Fruit fly (Drosophila melanogaster) whole organism, embryonic: ENCODE data around the gene CG1774.

Experiments used
- CG12071 ChIP-seq: fragments of 200-800 bp; sonication (Bioruptor generic); optimal IDR thresholded peaks from 3 replicates; lab custom pipeline; 2018; ENCODE audit warnings: missing biosample characterization, mild to moderate bottlenecking, missing genetic modification characterization
- CG12104 ChIP-seq: fragments of 200-800 bp; sonication (Bioruptor generic); optimal IDR thresholded peaks from 3 replicates; lab custom pipeline; 2016; ENCODE audit warnings: missing biosample characterization, missing genetic modification characterization
- CG13424 ChIP-seq: fragments of 200-800 bp; sonication (Bioruptor generic); optimal IDR thresholded peaks from 2 replicates; lab custom pipeline; 2019; ENCODE audit warnings: missing biosample characterization, mild to moderate bottlenecking, missing genetic modification characterization, moderate library complexity
- CG14050 ChIP-seq: fragments of 200-800 bp; sonication (Bioruptor generic); IDR thresholded peaks from 3 replicates; pipeline ENCODE4 v1.3.6; 2022; ENCODE audit warnings: missing biosample characterization, missing genetic modification characterization
- CG14710 ChIP-seq: fragments of 200-800 bp; sonication (Bioruptor generic); optimal IDR thresholded peaks from 3 replicates; lab custom pipeline; 2019; ENCODE audit warnings: missing biosample characterization, mild to moderate bottlenecking, missing genetic modification characterization, moderate library complexity
- CG14860 ChIP-seq: fragments of 200-800 bp; sonication (Bioruptor generic); IDR thresholded peaks from 3 replicates; pipeline ENCODE4 v1.3.6; 2022; ENCODE audit warnings: missing biosample characterization, missing genetic modification characterization; ENCODE audit not compliant: partially characterized antibody
- CG1647 ChIP-seq: fragments of 200-800 bp; sonication (Bioruptor generic); optimal IDR thresholded peaks from 3 replicates; lab custom pipeline; 2016; ENCODE audit warnings: missing biosample characterization, missing genetic modification characterization
- CG18011 ChIP-seq: fragments of 200-800 bp; sonication (Bioruptor generic); optimal IDR thresholded peaks from 2 replicates; lab custom pipeline; 2017; ENCODE audit warnings: missing biosample characterization, missing genetic modification characterization, mild to moderate bottlenecking, moderate library complexity, missing genotype
- CG18599 ChIP-seq: fragments of 200-800 bp; sonication (Bioruptor generic); optimal IDR thresholded peaks from 3 replicates; lab custom pipeline; 2017; ENCODE audit warnings: missing biosample characterization, missing genetic modification characterization, mild to moderate bottlenecking, moderate library complexity, missing genetic modification reagents
- CG2712 ChIP-seq: fragments of 200-800 bp; optimal IDR thresholded peaks from 3 replicates; lab custom pipeline; 2019; ENCODE audit warnings: missing biosample characterization, mild to moderate bottlenecking, missing genetic modification characterization, moderate library complexity
- CG32532 ChIP-seq: fragments of 200-800 bp; sonication (Bioruptor generic); IDR thresholded peaks from 2 replicates; pipeline ENCODE4 v1.3.6; 2022; ENCODE audit warnings: missing biosample characterization, missing genetic modification characterization
- CG3847 ChIP-seq: fragments of 200-800 bp; sonication (Bioruptor generic); IDR thresholded peaks from 2 replicates; pipeline ENCODE4 v1.3.6; 2022; ENCODE audit warnings: missing biosample characterization, missing genetic modification characterization
- CG4328 ChIP-seq: fragments of 200-800 bp; sonication (Bioruptor generic); optimal IDR thresholded peaks from 3 replicates; lab custom pipeline; 2017; ENCODE audit warnings: missing biosample characterization, missing genetic modification reagents, missing genetic modification characterization
- CG4730 ChIP-seq: fragments of 200-800 bp; sonication (Bioruptor generic); IDR thresholded peaks from 2 replicates; pipeline ENCODE4 v1.3.6; 2022; ENCODE audit warnings: missing biosample characterization, missing genetic modification characterization
- CG6791 ChIP-seq: fragments of 200-800 bp; sonication (Bioruptor generic); IDR thresholded peaks from 3 replicates; pipeline ENCODE4 v1.3.6; 2022; ENCODE audit warnings: missing biosample characterization, missing genetic modification characterization; ENCODE audit not compliant: partially characterized antibody
- CG7839 ChIP-seq: fragments of 200-800 bp; sonication (Bioruptor generic); optimal IDR thresholded peaks from 3 replicates; lab custom pipeline; 2018; ENCODE audit warnings: missing biosample characterization, mild to moderate bottlenecking, missing genetic modification characterization, moderate library complexity
- Chrac-16 ChIP-seq: fragments of 200-800 bp; sonication (Bioruptor generic); optimal IDR thresholded peaks from 3 replicates; lab custom pipeline; 2016; ENCODE audit warnings: missing biosample characterization, missing genetic modification characterization
- D19B ChIP-seq: fragments of 200-800 bp; sonication (Bioruptor generic); optimal IDR thresholded peaks from 2 replicates; lab custom pipeline; 2017; ENCODE audit warnings: missing biosample characterization, mild to moderate bottlenecking, missing genetic modification characterization
- Dad ChIP-seq: fragments of 200-800 bp; sonication (Bioruptor generic); optimal IDR thresholded peaks from 3 replicates; lab custom pipeline; 2016; ENCODE audit warnings: missing biosample characterization, missing genetic modification characterization
- Dbx ChIP-seq: fragments of 200-800 bp; sonication (Bioruptor generic); IDR thresholded peaks from 3 replicates; pipeline ENCODE4 v1.3.6; 2022; ENCODE audit warnings: missing biosample characterization, missing genetic modification characterization
- Dp ChIP-seq: fragments of 200-800 bp; sonication (Bioruptor generic); optimal IDR thresholded peaks from 2 replicates; lab custom pipeline; 2018; ENCODE audit warnings: missing biosample characterization, mild to moderate bottlenecking, missing genetic modification characterization, moderate library complexity
- Gug ChIP-seq: fragments of 200-800 bp; sonication (Bioruptor generic); IDR thresholded peaks from 4 replicates; pipeline ENCODE4 v1.3.6; 2022; ENCODE audit warnings: missing biosample characterization, missing genetic modification characterization
- MBD-R2 ChIP-seq: fragments of 200-800 bp; sonication (Bioruptor generic); IDR thresholded peaks from 2 replicates; pipeline ENCODE4 v1.3.6; 2022; ENCODE audit warnings: missing biosample characterization, missing genetic modification characterization
- Nf-YA ChIP-seq: fragments of 200-800 bp; sonication (Bioruptor generic); IDR thresholded peaks from 2 replicates; pipeline ENCODE4 v1.3.6; 2022; ENCODE audit warnings: missing biosample characterization, missing genetic modification characterization
- NfI ChIP-seq: fragments of 200-800 bp; sonication (Bioruptor generic); optimal IDR thresholded peaks from 3 replicates; lab custom pipeline; 2018; ENCODE audit warnings: missing biosample characterization, mild to moderate bottlenecking, missing genetic modification characterization, moderate library complexity
- Sox102F ChIP-seq: fragments of 200-800 bp; sonication (Bioruptor generic); optimal IDR thresholded peaks from 2 replicates; lab custom pipeline; 2018; ENCODE audit warnings: missing biosample characterization, mild to moderate bottlenecking, missing genetic modification characterization, moderate library complexity
- TFAM ChIP-seq: fragments of 200-800 bp; sonication (Bioruptor generic); optimal IDR thresholded peaks from 2 replicates; lab custom pipeline; 2017; ENCODE audit warnings: missing biosample characterization, missing genetic modification characterization, inconsistent platforms
- chn ChIP-seq: fragments of 200-800 bp; sonication (Bioruptor generic); optimal IDR thresholded peaks from 2 replicates; lab custom pipeline; 2016; ENCODE audit warnings: missing biosample characterization, missing genetic modification characterization
- ci ChIP-seq: fragments of 200-800 bp; sonication (Bioruptor generic); IDR thresholded peaks from 3 replicates; pipeline ENCODE4 v1.3.6; 2022; ENCODE audit warnings: missing biosample characterization, missing genetic modification characterization
- corto ChIP-seq: fragments of 200-800 bp; sonication (Bioruptor generic); optimal IDR thresholded peaks from 2 replicates; lab custom pipeline; 2016; ENCODE audit warnings: missing biosample characterization, mild to moderate bottlenecking, missing genetic modification characterization, moderate library complexity
- croc ChIP-seq: fragments of 200-800 bp; sonication (Bioruptor generic); conservative IDR thresholded peaks from 3 replicates; pipeline ENCODE4 v1.3.6; 2022; ENCODE audit warnings: missing biosample characterization, missing genetic modification characterization
- cwo ChIP-seq: fragments of 200-800 bp; sonication (Bioruptor generic); optimal IDR thresholded peaks from 3 replicates; lab custom pipeline; 2017; ENCODE audit warnings: missing biosample characterization, missing genetic modification characterization, mild to moderate bottlenecking, moderate library complexity, missing genetic modification reagents
- disco-r ChIP-seq: fragments of 200-800 bp; sonication (Bioruptor generic); optimal IDR thresholded peaks from 2 replicates; lab custom pipeline; 2016; ENCODE audit warnings: missing biosample characterization, missing genetic modification characterization
- dm ChIP-seq: fragments of 200-800 bp; sonication (Bioruptor generic); optimal IDR thresholded peaks from 3 replicates; lab custom pipeline; 2016; ENCODE audit warnings: missing biosample characterization, missing genetic modification characterization
- esg ChIP-seq: fragments of 200-800 bp; sonication (Bioruptor generic); conservative IDR thresholded peaks from 2 replicates; pipeline ENCODE4 v1.3.6; 2022; ENCODE audit warnings: missing biosample characterization, missing genetic modification characterization
- exex ChIP-seq: fragments of 200-800 bp; sonication (Bioruptor generic); optimal IDR thresholded peaks from 4 replicates; lab custom pipeline; 2018; ENCODE audit warnings: missing biosample characterization, mild to moderate bottlenecking, missing genetic modification characterization, moderate library complexity
- fd3F ChIP-seq: fragments of 200-800 bp; sonication (Bioruptor generic); optimal IDR thresholded peaks from 2 replicates; lab custom pipeline; 2018; ENCODE audit warnings: missing biosample characterization, mild to moderate bottlenecking, missing genetic modification characterization, moderate library complexity
- grau ChIP-seq: fragments of 200-800 bp; optimal IDR thresholded peaks from 3 replicates; lab custom pipeline; 2019; ENCODE audit warnings: missing biosample characterization, mild to moderate bottlenecking, missing genetic modification characterization, moderate library complexity
- gt ChIP-seq: fragments of 200-800 bp; sonication (Bioruptor generic); IDR thresholded peaks from 2 replicates; pipeline ENCODE4 v1.3.6; 2022; ENCODE audit warnings: missing biosample characterization, missing genetic modification characterization
- knrl ChIP-seq: fragments of 200-800 bp; sonication (Bioruptor generic); IDR thresholded peaks from 3 replicates; pipeline ENCODE4 v1.3.6; 2022; ENCODE audit warnings: missing biosample characterization, missing genetic modification characterization; ENCODE audit not compliant: partially characterized antibody
- nmo ChIP-seq: fragments of 200-800 bp; sonication (Bioruptor generic); optimal IDR thresholded peaks from 2 replicates; lab custom pipeline; 2018; ENCODE audit warnings: missing biosample characterization, mild to moderate bottlenecking, missing genetic modification characterization, moderate library complexity
- pho ChIP-seq: fragments of 200-800 bp; sonication (Bioruptor generic); optimal IDR thresholded peaks from 2 replicates; lab custom pipeline; 2016; ENCODE audit warnings: missing biosample characterization, missing genetic modification characterization
- phol ChIP-seq: fragments of 200-800 bp; sonication (Bioruptor generic); optimal IDR thresholded peaks from 3 replicates; lab custom pipeline; 2018; ENCODE audit warnings: missing biosample characterization, mild to moderate bottlenecking, missing genetic modification characterization, moderate library complexity
- pum ChIP-seq: fragments of 200-800 bp; sonication (Bioruptor generic); optimal IDR thresholded peaks from 2 replicates; lab custom pipeline; 2016; ENCODE audit warnings: missing biosample characterization, missing genetic modification characterization
- slbo ChIP-seq: fragments of 200-800 bp; sonication (Bioruptor generic); IDR thresholded peaks from 2 replicates; pipeline ENCODE4 v1.3.6; 2022; ENCODE audit warnings: missing biosample characterization, missing genetic modification characterization
- sob ChIP-seq: fragments of 200-800 bp; sonication (Bioruptor generic); IDR thresholded peaks from 2 replicates; pipeline ENCODE4 v1.3.6; 2022; ENCODE audit warnings: missing biosample characterization, missing genetic modification characterization
- tgo ChIP-seq: fragments of 200-800 bp; sonication (Bioruptor generic); IDR thresholded peaks from 3 replicates; pipeline ENCODE4 v1.3.6; 2022; ENCODE audit warnings: missing biosample characterization, missing genetic modification characterization
- tll ChIP-seq, 2 experiments: fragments of 200-800 bp in 1 of 2; fragments of >200 bp in 1 of 2; sonication (Bioruptor generic) in 1 of 2; optimal IDR thresholded peaks; 2 replicates each; lab custom pipeline; 2017 to 2019; ENCODE audit warnings: missing biosample characterization in 2 of 2, missing genetic modification characterization in 2 of 2, mild to moderate bottlenecking in 1 of 2, moderate library complexity in 1 of 2
- tup ChIP-seq: fragments of 200-800 bp; sonication (Bioruptor generic); optimal IDR thresholded peaks from 2 replicates; lab custom pipeline; 2016; ENCODE audit warnings: missing biosample characterization, mild to moderate bottlenecking, missing genetic modification characterization, moderate library complexity
- zfh2 ChIP-seq: fragments of 200-800 bp; sonication (Bioruptor generic); optimal IDR thresholded peaks from 2 replicates; lab custom pipeline; 2016; ENCODE audit warnings: missing biosample characterization, missing genetic modification characterization

CG1774 gene

dm6 chr3R:31636501-31636900 lies 43.9 kb downstream of the CG1774 start (continued):
- peak; percentile 80 for TF ChIP-seq CG18599
- TF ChIP-seq tll (GFP tag; optimal IDR thresholded peaks at IDR 0.05; lab: Kevin White, UChicago): no peak
- TF ChIP-seq dm (GFP tag; lab: Kevin White, UChicago): no peak
- no peak for TF ChIP-seq CG12104 (GFP tag; lab: Kevin White, UChicago)
- TF ChIP-seq CG32532 (GFP tag; lab: Robert Waterston, UW): peak; percentile 36; the same call in 1 of the 2 replicates
- peak; percentile 41; the same call in 1 of the 3 replicates for TF ChIP-seq Dbx (GFP tag; lab: Robert Waterston, UW)
- TF ChIP-seq fd3F (GFP tag; lab: Kevin White, UChicago): peak; percentile 12
- TF ChIP-seq tup (GFP tag; lab: Kevin White, UChicago): no peak
- TF ChIP-seq NfI (GFP tag; lab: Kevin White, UChicago): peak; percentile 39
- TF ChIP-seq esg (GFP tag; lab: Robert Waterston, UW): peak; percentile 37; the same call in 1 of the 2 replicates
- TF ChIP-seq chn (GFP tag; lab: Kevin White, UChicago): peak; percentile 1
- peak; percentile 47 for TF ChIP-seq CG7839 (tag; lab: Kevin White, UChicago)
- TF ChIP-seq pum (GFP tag; lab: Kevin White, UChicago): peak; percentile 23
- TF ChIP-seq Sox102F (GFP tag; lab: Kevin White, UChicago): peak; percentile 22
- TF ChIP-seq Gug: peak; percentile 30; the same call in 1 of the 4 replicates
- TF ChIP-seq pho: peak; percentile 30
- peak; percentile 26 for TF ChIP-seq Chrac-16 (GFP tag; lab: Kevin White, UChicago)
- TF ChIP-seq disco-r (GFP tag; lab: Kevin White, UChicago): no peak
- peak; percentile 47 for TF ChIP-seq CG3847 (GFP tag; lab: Robert Waterston, UW)
- TF ChIP-seq CG4730 (GFP tag; lab: Robert Waterston, UW): no peak
- TF ChIP-seq MBD-R2 (GFP tag; lab: Robert Waterston, UW): peak; percentile 16; the same call in 1 of the 2 replicates
- TF ChIP-seq gt (GFP tag; lab: Robert Waterston, UW): no peak
- TF ChIP-seq grau (tag; lab: Kevin White, UChicago): peak; percentile 51
- no peak for TF ChIP-seq Nf-YA (GFP tag; lab: Robert Waterston, UW)
- TF ChIP-seq Dp (GFP tag; lab: Kevin White, UChicago): no peak
- TF ChIP-seq CG18011 (GFP tag; lab: Kevin White, UChicago): no peak
- TF ChIP-seq cwo (GFP tag; lab: Kevin White, UChicago): peak; percentile 35
- TF ChIP-seq CG12071: no peak
- 0 out of 3 replicates have a peak, but pooled peaks have one; percentile 55 for TF ChIP-seq ci (GFP tag; lab: Robert Waterston, UW)
- no peak for TF ChIP-seq TFAM (GFP tag; lab: Kevin White, UChicago)
- TF ChIP-seq CG4328: no peak
- TF ChIP-seq slbo: peak; percentile 72
- peak; percentile 8 for TF ChIP-seq D19B (GFP tag; lab: Kevin White, UChicago)
- no peak for TF ChIP-seq exex
- no peak for TF ChIP-seq CG14710 (tag; lab: Kevin White, UChicago)
- TF ChIP-seq Dad (GFP tag; lab: Kevin White, UChicago): peak; percentile 9
- no peak for TF ChIP-seq CG14860 (GFP tag; lab: Robert Waterston, UW)
- no peak for TF ChIP-seq knrl (GFP tag; lab: Robert Waterston, UW)
- TF ChIP-seq tgo (GFP tag; lab: Robert Waterston, UW): peak; percentile 15; the same call in 1 of the 3 replicates
- peak; percentile 13 for TF ChIP-seq phol
- peak; percentile 3 for TF ChIP-seq CG1647 (GFP tag; lab: Kevin White, UChicago)
- TF ChIP-seq CG6791: no peak
- TF ChIP-seq CG13424 (tag; lab: Kevin White, UChicago): peak; percentile 49
- TF ChIP-seq CG14050 (GFP tag; lab: Robert Waterston, UW): 0 out of 3 replicates have a peak, but pooled peaks have one; percentile 41
- no peak for TF ChIP-seq CG2712
- TF ChIP-seq sob (GFP tag; lab: Robert Waterston, UW): peak; percentile 30; the same call in 1 of the 2 replicates
- no peak for TF ChIP-seq corto (GFP tag; lab: Kevin White, UChicago)
- peak; percentile 0 for TF ChIP-seq nmo (GFP tag; lab: Kevin White, UChicago)
- no peak for TF ChIP-seq croc (GFP tag; lab: Robert Waterston, UW)
- peak; percentile 12 for TF ChIP-seq zfh2 (GFP tag; lab: Kevin White, UChicago)
